Worm (Caenorhabditis elegans) whole organism, L2 larva: ENCODE measurements around the gene F36H1.3.

Experiments
- ZK546.5 ChIP-seq: sonication (generic microtip); optimal IDR thresholded peaks from 2 replicates; lab custom pipeline; 2017; ENCODE audit warnings: missing biosample characterization, missing genetic modification characterization
- aly-2 ChIP-seq: fragments of 150-350 bp; optimal IDR thresholded peaks from 2 replicates; lab custom pipeline; 2014; ENCODE audit warnings: missing biosample characterization, missing genetic modification characterization
- elt-3 ChIP-seq: sonication (generic microtip); optimal IDR thresholded peaks from 2 replicates; lab custom pipeline; 2017; ENCODE audit warnings: missing biosample characterization, missing genetic modification characterization
- nhr-77 ChIP-seq: fragments of 150-350 bp; optimal IDR thresholded peaks from 2 replicates; lab custom pipeline; 2014; ENCODE audit warnings: missing biosample characterization, missing genetic modification characterization

DNA sequence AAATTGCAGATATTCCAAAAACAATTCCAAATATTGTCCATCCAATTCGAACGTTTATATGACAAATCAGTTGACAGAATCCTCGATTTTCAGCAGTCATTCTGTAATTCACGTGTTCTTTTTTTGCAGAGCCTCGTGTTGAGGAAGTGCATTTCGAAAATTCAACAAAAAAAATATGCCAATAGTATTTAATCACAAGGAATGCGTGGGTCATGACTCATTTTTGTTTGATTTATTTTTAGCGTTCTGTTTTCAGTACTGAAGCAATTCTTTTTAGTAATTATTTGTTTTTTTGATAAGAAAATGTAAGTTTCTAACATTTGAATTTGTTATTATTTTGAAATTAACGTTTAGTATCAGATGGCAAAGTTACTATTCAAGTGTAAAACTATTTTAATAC, 19.0 kb upstream of the F36H1.3 start, which contains the start of gene hrg-4:
- TF ChIP-seq elt-3 (tag; lab: Kevin White, UChicago) (no peak), ZK546.5 (no peak), nhr-77 (tag; lab: Kevin White, UChicago) (no peak), aly-2 (tag; lab: Kevin White, UChicago) (no peak)
